Worm (Caenorhabditis elegans) whole organism, mixed stage, embryonic: ENCODE measurements around the gene C28D4.4.

Experiments
- ham-2 ChIP-seq: fragments of 200-800 bp; sonication (Bioruptor generic); optimal IDR thresholded peaks from 2 replicates; lab custom pipeline; 2018; ENCODE audit warnings: mild to moderate bottlenecking, missing genetic modification characterization, missing compliant biosample characterization
- lsy-2 ChIP-seq: fragments of 150-350 bp; optimal IDR thresholded peaks from 2 replicates; lab custom pipeline; 2014; ENCODE audit warnings: missing biosample characterization, missing genetic modification characterization
- mep-1 ChIP-seq: fragments of 150-350 bp; optimal IDR thresholded peaks from 2 replicates; lab custom pipeline; 2017; ENCODE audit warnings: missing biosample characterization, missing genetic modification reagents, missing genetic modification characterization, inconsistent platforms
- nhr-28 ChIP-seq: fragments of 150-350 bp; optimal IDR thresholded peaks from 2 replicates; lab custom pipeline; 2014; ENCODE audit warnings: missing biosample characterization, missing genetic modification characterization
- pha-4 ChIP-seq: fragments of 150-350 bp; optimal IDR thresholded peaks from 2 replicates; lab custom pipeline; 2018; ENCODE audit warnings: missing biosample characterization, missing genetic modification reagents, missing genetic modification characterization
- unc-62 ChIP-seq: fragments of 150-350 bp; optimal IDR thresholded peaks from 2 replicates; lab custom pipeline; 2014; ENCODE audit warnings: missing biosample characterization, missing genetic modification reagents, missing genetic modification characterization

- TF ChIP-seq pha-4 = no peak
- no peak for TF ChIP-seq lsy-2
- TF ChIP-seq ham-2 (GFP tag; lab: Kevin White, UChicago) = no peak
- no peak for TF ChIP-seq unc-62 (GFP tag; lab: Kevin White, UChicago)
- no peak for TF ChIP-seq mep-1 (tag; lab: Kevin White, UChicago)
- no peak for TF ChIP-seq nhr-28 (tag; lab: Kevin White, UChicago)
Measured at ce11 chrIV:9733904-9734303, 10.9 kb downstream of the C28D4.4 start.
